Fruit fly (Drosophila melanogaster) whole organism, embryonic: ENCODE measurements around the gene ghi.

Experiments used
- Atf3 ChIP-seq: fragments of 200-800 bp; sonication (Bioruptor generic); optimal IDR thresholded peaks from 3 replicates; lab custom pipeline; 2016; ENCODE audit warnings: missing biosample characterization, missing genetic modification characterization
- CG13424 ChIP-seq: fragments of 200-800 bp; sonication (Bioruptor generic); optimal IDR thresholded peaks from 2 replicates; lab custom pipeline; 2019; ENCODE audit warnings: missing biosample characterization, mild to moderate bottlenecking, missing genetic modification characterization, moderate library complexity
- CG3065 ChIP-seq: fragments of 200-800 bp; sonication (Bioruptor generic); optimal IDR thresholded peaks from 2 replicates; lab custom pipeline; 2016; ENCODE audit warnings: missing biosample characterization, missing genetic modification characterization
- Dll ChIP-seq: fragments of 200-800 bp; sonication (Bioruptor generic); IDR thresholded peaks from 4 replicates; pipeline ENCODE4 v1.3.6; 2022; ENCODE audit warnings: missing biosample characterization, missing genetic modification characterization; ENCODE audit not compliant: partially characterized antibody
- GATAe ChIP-seq: fragments of 200-800 bp; sonication (Bioruptor generic); conservative IDR thresholded peaks from 2 replicates; pipeline ENCODE4 v1.3.6; 2022; ENCODE audit warnings: missing biosample characterization, missing genetic modification characterization
- Hr78 ChIP-seq, 2 experiments: fragments of 200-800 bp in 1 of 2; fragments of >200 bp in 1 of 2; sonication (Bioruptor generic) in 1 of 2; optimal IDR thresholded peaks; 2 replicates each; lab custom pipeline; 2017 to 2019; ENCODE audit warnings: missing biosample characterization in 2 of 2, missing genetic modification characterization in 2 of 2, mild to moderate bottlenecking in 1 of 2, moderate library complexity in 1 of 2
- Meics ChIP-seq: fragments of 200-800 bp; sonication (Bioruptor generic); optimal IDR thresholded peaks from 2 replicates; lab custom pipeline; 2017; ENCODE audit warnings: missing biosample characterization, mild to moderate bottlenecking, missing genetic modification characterization
- h ChIP-seq: fragments of >200 bp; optimal IDR thresholded peaks from 2 replicates; lab custom pipeline; 2017
- insv ChIP-seq, 2 experiments: fragments of 200-800 bp; sonication (Bioruptor generic); optimal IDR thresholded peaks; 3 replicates each; lab custom pipeline; 2016 to 2018; ENCODE audit warnings: missing biosample characterization in 2 of 2, missing genetic modification characterization in 2 of 2
- inv ChIP-seq: fragments of 200-800 bp; sonication (Bioruptor generic); IDR thresholded peaks from 2 replicates; pipeline ENCODE4 v1.3.6; 2022; ENCODE audit warnings: missing biosample characterization, missing genetic modification characterization; ENCODE audit not compliant: partially characterized antibody
- mld ChIP-seq: fragments of 200-800 bp; sonication (Bioruptor generic); IDR thresholded peaks from 3 replicates; pipeline ENCODE4 v1.3.6; 2022; ENCODE audit warnings: missing biosample characterization, missing genetic modification characterization; ENCODE audit not compliant: partially characterized antibody
- pho ChIP-seq: fragments of 200-800 bp; sonication (Bioruptor generic); optimal IDR thresholded peaks from 2 replicates; lab custom pipeline; 2016; ENCODE audit warnings: missing biosample characterization, missing genetic modification characterization
- vfl ChIP-seq: fragments of 200-800 bp; sonication (Bioruptor generic); optimal IDR thresholded peaks from 2 replicates; lab custom pipeline; 2016; ENCODE audit warnings: missing biosample characterization, missing genetic modification characterization

DNA sequence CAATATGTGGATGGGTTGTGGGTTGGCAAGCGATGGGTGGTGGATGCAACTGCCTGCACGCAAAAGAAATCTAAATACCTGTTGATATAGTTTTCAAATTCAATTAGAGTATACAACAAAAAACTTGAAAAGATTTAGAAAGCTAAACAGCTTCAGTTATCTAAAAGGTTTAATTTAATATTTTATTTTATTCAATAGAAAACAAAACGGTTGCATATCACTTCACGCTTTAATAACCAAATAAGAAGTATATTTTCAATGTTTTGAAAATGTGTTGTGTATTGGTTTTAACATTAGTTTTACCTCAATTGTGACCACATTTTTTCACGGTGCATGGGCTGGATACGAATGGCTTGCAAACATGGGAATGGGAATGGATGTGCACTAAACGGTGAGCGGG is 38.0 kb downstream of the ghi start:
- no peak for TF ChIP-seq h (lab: Kevin White, UChicago)
- no peak for TF ChIP-seq Meics (GFP tag; lab: Kevin White, UChicago)
- TF ChIP-seq Dll = no peak
- TF ChIP-seq Hr78 (GFP tag; optimal IDR thresholded peaks at IDR 0.05; lab: Kevin White, UChicago) = no peak
- TF ChIP-seq insv (GFP tag; optimal IDR thresholded peaks at IDR 0.05; lab: Kevin White, UChicago) = no peak
- no peak for TF ChIP-seq CG13424 (tag; lab: Kevin White, UChicago)
- TF ChIP-seq pho (GFP tag; lab: Kevin White, UChicago) = no peak
- no peak for TF ChIP-seq Atf3 (GFP tag; lab: Kevin White, UChicago)
- no peak for TF ChIP-seq GATAe (GFP tag; lab: Robert Waterston, UW)
- TF ChIP-seq vfl = no peak
- no peak for TF ChIP-seq CG3065 (GFP tag; lab: Kevin White, UChicago)
- no peak for TF ChIP-seq mld
- TF ChIP-seq inv (GFP tag; lab: Robert Waterston, UW) = no peak
